Fruit fly (Drosophila melanogaster) whole organism, embryonic: ENCODE measurements around the gene alpha-Man-Ia.

Source experiments
- ATbp ChIP-seq: fragments of 200-800 bp; sonication (Bioruptor generic); optimal IDR thresholded peaks from 2 replicates; lab custom pipeline; 2017; ENCODE audit warnings: missing biosample characterization, mild to moderate bottlenecking, missing genetic modification characterization, missing genetic modification reagents
- Fer2 ChIP-seq: fragments of 200-800 bp; sonication (Bioruptor generic); optimal IDR thresholded peaks from 2 replicates; lab custom pipeline; 2018; ENCODE audit warnings: missing biosample characterization, mild to moderate bottlenecking, missing genetic modification characterization, moderate library complexity
- Gsc ChIP-seq: fragments of 200-800 bp; sonication (Bioruptor generic); IDR thresholded peaks from 2 replicates; pipeline ENCODE4 v1.3.6; 2022; ENCODE audit warnings: missing biosample characterization, missing genetic modification characterization
- crc ChIP-seq: fragments of 200-800 bp; sonication (Bioruptor generic); optimal IDR thresholded peaks from 2 replicates; lab custom pipeline; 2016; ENCODE audit warnings: missing biosample characterization, missing genetic modification characterization
- psq ChIP-seq: fragments of 200-800 bp; sonication (Bioruptor generic); optimal IDR thresholded peaks from 2 replicates; lab custom pipeline; 2017; ENCODE audit warnings: missing biosample characterization, missing genetic modification characterization
- ssp ChIP-seq: fragments of 200-800 bp; sonication (Bioruptor generic); IDR thresholded peaks from 2 replicates; pipeline ENCODE4 v1.3.6; 2022; ENCODE audit warnings: missing biosample characterization, missing genetic modification characterization

DNA sequence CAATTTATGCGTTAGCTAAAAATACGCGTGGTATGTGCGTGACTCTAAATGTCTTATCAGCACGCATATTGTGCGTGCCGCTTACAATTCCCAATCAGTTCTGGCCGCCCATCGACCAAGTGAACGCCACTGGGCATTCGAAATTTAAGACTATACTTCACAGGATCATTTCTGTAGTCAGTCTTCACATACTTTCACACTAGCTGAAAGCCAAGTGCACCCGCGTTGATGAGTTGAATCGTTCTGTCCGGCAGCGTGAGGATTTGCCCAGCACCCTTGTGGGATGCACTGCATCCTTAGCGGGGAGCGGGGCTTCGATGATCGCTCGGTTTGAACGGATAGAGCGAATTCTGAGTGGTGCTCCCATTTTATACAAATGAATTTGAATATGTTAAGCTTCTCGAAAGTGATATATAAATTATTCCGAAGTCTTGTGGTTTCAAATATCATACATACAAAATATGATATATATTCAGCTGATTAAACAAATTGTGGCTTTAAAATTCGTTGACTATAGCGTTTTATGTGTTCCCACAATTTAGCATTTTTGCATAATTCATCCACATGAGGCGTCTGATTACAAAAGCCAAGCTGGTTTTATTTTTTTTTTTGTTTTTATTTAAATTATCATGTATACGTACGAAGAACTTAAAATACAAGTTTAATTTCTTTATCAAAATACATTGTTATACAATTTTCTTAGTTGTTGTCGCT, 22.4 kb upstream of the alpha-Man-Ia start:
- TF ChIP-seq Fer2 (tag; lab: Kevin White, UChicago) (no peak), ssp (GFP tag; lab: Robert Waterston, UW) (no peak), crc (GFP tag; lab: Kevin White, UChicago) (no peak), ATbp (GFP tag; lab: Kevin White, UChicago) (no peak), Gsc (GFP tag; lab: Robert Waterston, UW) (no peak), psq (GFP tag; lab: Kevin White, UChicago) (no peak)
